Fruit fly (Drosophila melanogaster) whole organism, wandering third instar larva: ENCODE results near the gene CG31174.
A peak's percentile ranks its signal among the peaks of the same experiment; 100 is the strongest.

ENCODE experiments used
- Abd-B ChIP-seq: fragments of >200 bp; optimal IDR thresholded peaks from 2 replicates; lab custom pipeline; 2017; ENCODE audit warnings: missing biosample characterization, missing genetic modification characterization
- Dfd ChIP-seq: fragments of >200 bp; optimal IDR thresholded peaks from 2 replicates; lab custom pipeline; 2017; ENCODE audit warnings: missing biosample characterization, missing genetic modification characterization
- GATAd ChIP-seq: sonication (Bioruptor generic); optimal IDR thresholded peaks from 2 replicates; lab custom pipeline; 2016; ENCODE audit warnings: missing biosample characterization, missing genetic modification characterization
- br ChIP-seq: fragments of 200-800 bp; sonication (Bioruptor generic); optimal IDR thresholded peaks from 2 replicates; lab custom pipeline; 2016; ENCODE audit warnings: missing biosample characterization, missing genetic modification characterization
- ey ChIP-seq: fragments of 200-800 bp; sonication (Bioruptor generic); optimal IDR thresholded peaks from 2 replicates; lab custom pipeline; 2016; ENCODE audit warnings: missing biosample characterization, missing genetic modification characterization
- foxo ChIP-seq, 2 experiments: fragments of 200-800 bp; sonication (Bioruptor generic); optimal IDR thresholded peaks; 2 replicates in 1 of 2; 3 replicates in 1 of 2; lab custom pipeline; 2016 to 2017; ENCODE audit warnings: missing biosample characterization in 2 of 2, missing genetic modification characterization in 2 of 2
- pan ChIP-seq: fragments of >200 bp; optimal IDR thresholded peaks from 2 replicates; lab custom pipeline; 2017
- psq ChIP-seq: fragments of 200-800 bp; sonication (Bioruptor generic); optimal IDR thresholded peaks from 3 replicates; lab custom pipeline; 2017; ENCODE audit warnings: missing biosample characterization, mild to moderate bottlenecking, missing genetic modification characterization, moderate library complexity
- sv ChIP-seq: fragments of 200-800 bp; sonication (Bioruptor generic); optimal IDR thresholded peaks from 3 replicates; lab custom pipeline; 2016; ENCODE audit warnings: missing biosample characterization, missing genetic modification characterization
- usp ChIP-seq: fragments of >200 bp; optimal IDR thresholded peaks from 2 replicates; lab custom pipeline; 2017; ENCODE audit warnings: missing biosample characterization, missing genetic modification characterization

dm6 chr3R:21849988-21850460 is 19.3 kb downstream of the CG31174 start:
- TF ChIP-seq Dfd (GFP tag; lab: Kevin White, UChicago) (no peak), psq (GFP tag; lab: Kevin White, UChicago) (peak; percentile 26), GATAd (GFP tag; lab: Kevin White, UChicago) (no peak), ey (GFP tag; lab: Kevin White, UChicago) (peak; percentile 51), Abd-B (no peak), sv (no peak), br (GFP tag; lab: Kevin White, UChicago) (peak; percentile 40), foxo (GFP tag; optimal IDR thresholded peaks at IDR 0.05; lab: Kevin White, UChicago) (peak in 1 of 2 experiments; percentile 23), pan (lab: Kevin White, UChicago) (no peak), usp (GFP tag; lab: Kevin White, UChicago) (no peak)
